Worm (Caenorhabditis elegans) whole organism, L4 larva: ENCODE results near the gene C55C3.6.

ENCODE experiments used
- F44E2.7 ChIP-seq: fragments of 200-800 bp; sonication (Bioruptor generic); IDR thresholded peaks from 2 replicates; pipeline ENCODE4 v2.1.2; 2022; ENCODE audit warnings: missing genetic modification characterization, missing compliant biosample characterization
- ces-1 ChIP-seq: fragments of 150-350 bp; sonication (generic microtip); optimal IDR thresholded peaks from 4 replicates; lab custom pipeline; 2014; ENCODE audit warnings: missing biosample characterization, missing genetic modification reagents, missing genetic modification characterization
- daf-12 ChIP-seq: fragments of 150-350 bp; optimal IDR thresholded peaks from 2 replicates; lab custom pipeline; 2014; ENCODE audit warnings: missing biosample characterization, missing genetic modification reagents, missing genetic modification characterization
- dve-1 ChIP-seq: sonication (generic microtip); optimal IDR thresholded peaks from 2 replicates; lab custom pipeline; 2017; ENCODE audit warnings: antibody characterized with exemption, mild to moderate bottlenecking, missing genetic modification characterization, missing compliant biosample characterization; ENCODE audit not compliant: insufficient read depth
- nhr-76 ChIP-seq: fragments of 150-350 bp; optimal IDR thresholded peaks from 2 replicates; lab custom pipeline; 2014; ENCODE audit warnings: missing biosample characterization, missing genetic modification characterization
- snpc-4 ChIP-seq: fragments of 150-350 bp; optimal IDR thresholded peaks from 2 replicates; lab custom pipeline; 2014; ENCODE audit warnings: missing biosample characterization, missing genetic modification characterization
- unc-62 ChIP-seq, 3 experiments: fragments of 150-350 bp in 1 of 3; sonication (generic microtip); optimal IDR thresholded peaks in 2 of 3; peaks in 1 of 3; 1 replicate in 1 of 3; 2 replicates in 2 of 3; lab custom pipeline; 2014 to 2017; ENCODE audit warnings: missing biosample characterization in 3 of 3, missing genetic modification characterization in 3 of 3, missing genetic modification reagents in 3 of 3, missing genotype in 1 of 3

ce11 chrIV:5660239-5660638, 22.7 kb upstream of the C55C3.6 start, which contains the start of gene skn-1:
- no peak for TF ChIP-seq unc-62 (GFP tag; optimal IDR thresholded peaks at IDR 0.05 in 1 of 2; lab: Kevin White, UChicago)
- TF ChIP-seq unc-62 (tag; optimal IDR thresholded peaks at IDR 0.05; lab: Kevin White, UChicago): no peak
- no peak for TF ChIP-seq nhr-76 (tag; lab: Kevin White, UChicago)
- no peak for TF ChIP-seq dve-1 (tag; lab: Kevin White, UChicago)
- TF ChIP-seq ces-1 (GFP tag; lab: Kevin White, UChicago): no peak
- no peak for TF ChIP-seq F44E2.7 (GFP tag; lab: Robert Waterston, UW)
- TF ChIP-seq daf-12 (tag; lab: Kevin White, UChicago): no peak
- TF ChIP-seq snpc-4: no peak
